Worm (Caenorhabditis elegans): Measurements from ENCODE around the gene C16C8.8.

DNA sequence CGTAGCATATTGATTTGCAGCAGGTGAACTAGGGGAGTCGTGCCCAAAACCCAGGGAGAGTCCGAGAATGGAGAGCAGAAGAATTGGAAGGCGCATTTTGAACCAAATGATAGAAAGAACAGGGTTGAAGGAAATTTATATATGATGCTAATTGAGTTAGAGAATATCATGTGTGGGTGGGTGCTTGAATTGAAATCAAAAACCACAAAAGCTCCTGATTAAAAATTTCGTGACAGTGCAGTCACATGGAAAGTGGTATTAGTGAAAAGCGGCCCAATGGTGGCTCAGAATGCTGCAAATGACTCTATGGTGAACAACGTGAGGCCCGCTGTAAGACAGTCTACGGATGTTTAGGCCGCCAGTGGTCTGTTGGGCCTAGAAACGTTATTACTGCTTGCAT is at the start of gene C16C8.8:
- TF ChIP-seq unc-62 (GFP tag; optimal IDR thresholded peaks at IDR 0.05) (no peak), lsy-2 (tag; optimal IDR thresholded peaks at IDR 0.05) (no peak), dpl-1 (GFP tag; optimal IDR thresholded peaks at IDR 0.05) (no peak), tbx-2 (tag; optimal IDR thresholded peaks at IDR 0.05) (no peak), nhr-77 (tag; optimal IDR thresholded peaks at IDR 0.05) (no peak), elt-3 (tag; optimal IDR thresholded peaks at IDR 0.05) (no peak), sptf-1 (tag; optimal IDR thresholded peaks at IDR 0.05) (no peak), aly-2 (tag; optimal IDR thresholded peaks at IDR 0.05) (no peak), unc-86 (tag; optimal IDR thresholded peaks at IDR 0.05) (no peak)

Measured in whole organism, L1 larva.